Fruit fly (Drosophila melanogaster) whole organism, adult: ENCODE data around the gene Lk.

ENCODE experiments used
- CG12768 ChIP-seq: fragments of 200-800 bp; sonication (Bioruptor generic); optimal IDR thresholded peaks from 2 replicates; lab custom pipeline; 2017; ENCODE audit warnings: missing biosample characterization, missing genetic modification characterization, mild to moderate bottlenecking, moderate library complexity, missing genetic modification reagents
- CG14711 ChIP-seq: fragments of 200-800 bp; sonication (Bioruptor generic); optimal IDR thresholded peaks from 2 replicates; lab custom pipeline; 2018; ENCODE audit warnings: missing biosample characterization, mild to moderate bottlenecking, missing genetic modification characterization, moderate library complexity
- CG1620 ChIP-seq: fragments of 200-800 bp; sonication (Bioruptor generic); optimal IDR thresholded peaks from 2 replicates; lab custom pipeline; 2016; ENCODE audit warnings: missing biosample characterization, missing genetic modification characterization
- CG7045 ChIP-seq: fragments of 200-800 bp; sonication (Bioruptor generic); optimal IDR thresholded peaks from 2 replicates; lab custom pipeline; 2017; ENCODE audit warnings: missing biosample characterization, mild to moderate bottlenecking, missing genetic modification characterization

- TF ChIP-seq CG12768 (GFP tag; lab: Kevin White, UChicago) = no peak
- no peak for TF ChIP-seq CG7045 (GFP tag; lab: Kevin White, UChicago)
- TF ChIP-seq CG1620 (GFP tag; lab: Kevin White, UChicago) = no peak
- no peak for TF ChIP-seq CG14711 (tag; lab: Kevin White, UChicago)
Observed at dm6 chr3L:14582736-14583135, 22.2 kb upstream of the Lk start.
